Fruit fly (Drosophila melanogaster): Measurements from ENCODE around the gene CG31140.

The CG31140 gene

dm6 chr3R:24006449-24007159, 43.6 kb downstream of the CG31140 start (continued):
- peak; percentile 24; the same call in 1 of the 2 replicates for TF ChIP-seq Taf1 (GFP tag; IDR thresholded peaks at IDR 0.05)
- TF ChIP-seq btn (GFP tag; optimal IDR thresholded peaks at IDR 0.05) = no peak
- no peak for TF ChIP-seq D (optimal IDR thresholded peaks at IDR 0.05)
- TF ChIP-seq D (GFP tag; optimal IDR thresholded peaks at IDR 0.05) = no peak
- TF ChIP-seq Nf-YA (GFP tag; IDR thresholded peaks at IDR 0.05) = no peak
- TF ChIP-seq wor (GFP tag; IDR thresholded peaks at IDR 0.05) = no peak
- TF ChIP-seq pfk (GFP tag; optimal IDR thresholded peaks at IDR 0.05) = no peak
- no peak for TF ChIP-seq CG17186 (GFP tag; optimal IDR thresholded peaks at IDR 0.05)
- TF ChIP-seq CG11723 (GFP tag; optimal IDR thresholded peaks at IDR 0.05) = no peak
- no peak for TF ChIP-seq Scr (GFP tag; IDR thresholded peaks at IDR 0.05; ENCODE audit: partially characterized antibody)
- TF ChIP-seq CG8290 (GFP tag; optimal IDR thresholded peaks at IDR 0.05) = no peak
- peak in 1 of 2 experiments; percentile 0 for TF ChIP-seq CG8290 (tag; optimal IDR thresholded peaks at IDR 0.05)
- TF ChIP-seq HLH4C (GFP tag; IDR thresholded peaks at IDR 0.05; ENCODE audit: partially characterized antibody) = no peak
- TF ChIP-seq Max (GFP tag; optimal IDR thresholded peaks at IDR 0.05) = no peak
- peak; percentile 10 for TF ChIP-seq grau (tag; optimal IDR thresholded peaks at IDR 0.05)
- peak; percentile 45; the same call in 2 of the 3 replicates for TF ChIP-seq ci (GFP tag; IDR thresholded peaks at IDR 0.05)
- no peak for TF ChIP-seq bcd (GFP tag; optimal IDR thresholded peaks at IDR 0.05)
- peak; percentile 56; the same call in 1 of the 3 replicates for TF ChIP-seq z (GFP tag; IDR thresholded peaks at IDR 0.05)
- TF ChIP-seq CG32772 (GFP tag; IDR thresholded peaks at IDR 0.05) = 0 out of 2 replicates have a peak, but pooled peaks have one; percentile 29
- TF ChIP-seq Doc2 (GFP tag; IDR thresholded peaks at IDR 0.05) = no peak
- peak in 1 of 2 experiments; percentile 11 for TF ChIP-seq Hr51 (GFP tag; optimal IDR thresholded peaks at IDR 0.05)
- TF ChIP-seq CG17612 (GFP tag; IDR thresholded peaks at IDR 0.05) = no peak
- TF ChIP-seq CG9876 (GFP tag; optimal IDR thresholded peaks at IDR 0.05) = no peak
- no peak for TF ChIP-seq CG10565 (GFP tag; optimal IDR thresholded peaks at IDR 0.05)
- no peak for TF ChIP-seq Mrtf (GFP tag; IDR thresholded peaks at IDR 0.05)
- no peak for TF ChIP-seq p53 (GFP tag; optimal IDR thresholded peaks at IDR 0.05)
- no peak for TF ChIP-seq Bdp1 (GFP tag; optimal IDR thresholded peaks at IDR 0.05)
- no peak for TF ChIP-seq nerfin-2 (GFP tag; IDR thresholded peaks at IDR 0.05; ENCODE audit: partially characterized antibody)
- no peak for TF ChIP-seq Awh (GFP tag; IDR thresholded peaks at IDR 0.05)
- TF ChIP-seq CG1024 (GFP tag; IDR thresholded peaks at IDR 0.05) = no peak
- TF ChIP-seq D19A (tag; optimal IDR thresholded peaks at IDR 0.05) = no peak
- TF ChIP-seq Dad (GFP tag; optimal IDR thresholded peaks at IDR 0.05) = no peak
- no peak for TF ChIP-seq cad (GFP tag; optimal IDR thresholded peaks at IDR 0.05)
- 0 out of 3 replicates have a peak, but pooled peaks have one; percentile 22 for TF ChIP-seq otp (GFP tag; IDR thresholded peaks at IDR 0.05)
- TF ChIP-seq CG4404 (GFP tag; IDR thresholded peaks at IDR 0.05) = no peak
- TF ChIP-seq Med (GFP tag) = peak; percentile 72
- no peak for TF ChIP-seq br (optimal IDR thresholded peaks at IDR 0.05)
- no peak for TF ChIP-seq shn (GFP tag; optimal IDR thresholded peaks at IDR 0.05)
- no peak for TF ChIP-seq Lhr (GFP tag; optimal IDR thresholded peaks at IDR 0.05)
- peak; percentile 31; the same call in 1 of the 3 replicates for TF ChIP-seq CG17361 (GFP tag; IDR thresholded peaks at IDR 0.05)
- TF ChIP-seq psq (GFP tag; optimal IDR thresholded peaks at IDR 0.05) = no peak
- no peak for TF ChIP-seq CG4617 (GFP tag; optimal IDR thresholded peaks at IDR 0.05; ENCODE audit: borderline replicate concordance)
- 0 out of 2 replicates have a peak, but pooled peaks have one; percentile 35 for TF ChIP-seq CG16779 (GFP tag; IDR thresholded peaks at IDR 0.05)
- TF ChIP-seq ac (GFP tag; optimal IDR thresholded peaks at IDR 0.05) = no peak
- TF ChIP-seq CG2202 (tag; optimal IDR thresholded peaks at IDR 0.05) = no peak
- no peak for TF ChIP-seq CG9727 (GFP tag; optimal IDR thresholded peaks at IDR 0.05)
- no peak for TF ChIP-seq CG7745 (tag; optimal IDR thresholded peaks at IDR 0.05)
- no peak for TF ChIP-seq run (tag; optimal IDR thresholded peaks at IDR 0.05)
- no peak for TF ChIP-seq CG9215 (GFP tag; IDR thresholded peaks at IDR 0.05)
- TF ChIP-seq Side (GFP tag; optimal IDR thresholded peaks at IDR 0.05) = no peak
- no peak for TF ChIP-seq Fer3 (tag; optimal IDR thresholded peaks at IDR 0.05)

Measured in whole organism, embryonic.